Worm (Caenorhabditis elegans) whole organism, L1 larva: ENCODE data around the gene htz-1.

Experiments used
- ces-1 ChIP-seq: fragments of 150-350 bp; optimal IDR thresholded peaks from 2 replicates; lab custom pipeline; 2014; ENCODE audit warnings: missing biosample characterization, missing genetic modification reagents, missing genetic modification characterization
- nhr-76 ChIP-seq: sonication (generic microtip); optimal IDR thresholded peaks from 2 replicates; lab custom pipeline; 2017; ENCODE audit warnings: missing biosample characterization, missing genetic modification characterization
- unc-62 ChIP-seq: fragments of 150-350 bp; optimal IDR thresholded peaks from 2 replicates; lab custom pipeline; 2014; ENCODE audit warnings: missing biosample characterization, missing genetic modification reagents, missing genetic modification characterization

DNA sequence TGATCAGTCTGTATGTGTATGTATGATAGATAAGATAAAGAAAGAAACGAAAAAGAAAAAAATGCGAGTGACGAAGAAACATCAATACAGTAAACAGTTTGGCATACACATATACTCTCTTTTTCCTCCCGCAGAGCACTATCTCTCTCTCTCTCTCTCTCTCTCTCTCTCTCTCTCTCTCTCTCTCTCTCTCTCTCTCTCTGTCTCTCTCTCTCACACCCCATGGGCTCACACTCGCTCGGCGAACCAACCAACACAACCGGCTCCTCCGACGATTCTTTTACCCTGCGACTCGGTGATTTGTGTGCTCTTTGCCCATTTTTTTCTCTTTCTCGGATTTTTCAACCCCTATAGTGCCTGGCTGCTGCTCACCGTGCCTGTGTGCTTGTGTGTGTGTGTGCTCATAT, 39.0 kb upstream of the htz-1 start:
- no peak for TF ChIP-seq unc-62 (GFP tag; lab: Kevin White, UChicago)
- TF ChIP-seq ces-1 (GFP tag; lab: Kevin White, UChicago), result no peak
- TF ChIP-seq nhr-76 (tag; lab: Kevin White, UChicago), result no peak
